Worm (Caenorhabditis elegans) whole organism, young adult: ENCODE measurements around the gene btb-8.

Experiments used
- ama-1 ChIP-seq, 3 experiments: fragments of 150-350 bp in 1 of 3; sonication (generic microtip) in 2 of 3; optimal IDR thresholded peaks; 2 replicates each; lab custom pipeline; 2014 to 2018; ENCODE audit warnings: missing biosample characterization in 2 of 3, missing genetic modification characterization in 2 of 3, missing genetic modification reagents in 2 of 3
- nhr-80 ChIP-seq: sonication (generic microtip); optimal IDR thresholded peaks from 2 replicates; lab custom pipeline; 2016; ENCODE audit warnings: missing genetic modification characterization, missing compliant biosample characterization

DNA sequence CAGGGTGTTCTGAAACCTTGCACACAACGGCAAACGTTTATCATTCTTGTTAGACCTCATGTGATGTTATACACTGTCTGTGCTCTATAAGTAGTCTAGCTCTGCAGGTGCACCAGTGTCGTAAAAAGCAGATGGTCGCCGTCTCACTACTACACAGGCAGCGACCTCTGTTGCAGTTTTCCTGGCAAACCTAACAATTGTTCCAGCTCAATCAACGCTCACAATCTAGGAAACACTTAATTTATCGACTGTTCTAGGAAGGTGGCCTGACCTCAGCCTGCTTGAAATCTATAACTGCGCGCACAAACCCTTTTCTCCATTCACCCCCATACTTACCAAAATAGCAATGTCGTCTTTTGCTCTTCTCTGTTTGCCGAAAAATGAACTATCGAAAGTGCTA lies 1.7 kb downstream of the btb-8 start, which contains the start of gene fbxb-11:
- TF ChIP-seq ama-1 (optimal IDR thresholded peaks at IDR 0.05; lab: Kevin White, UChicago) (no peak), ama-1 (GFP tag; optimal IDR thresholded peaks at IDR 0.05; lab: Kevin White, UChicago) (no peak), nhr-80 (tag; lab: Kevin White, UChicago) (no peak)
